Worm (Caenorhabditis elegans) whole organism, L4/young adult: ENCODE data around the gene M6.11.

ENCODE experiments used
- W03F9.2 ChIP-seq: fragments of 150-350 bp; optimal IDR thresholded peaks from 2 replicates; lab custom pipeline; 2014; ENCODE audit warnings: missing biosample characterization, missing genetic modification characterization
- him-1 ChIP-seq: sonication (generic microtip); optimal IDR thresholded peaks from 2 replicates; lab custom pipeline; 2016; ENCODE audit warnings: missing genotype, missing genetic modification reagents, missing genetic modification characterization, missing compliant biosample characterization

DNA sequence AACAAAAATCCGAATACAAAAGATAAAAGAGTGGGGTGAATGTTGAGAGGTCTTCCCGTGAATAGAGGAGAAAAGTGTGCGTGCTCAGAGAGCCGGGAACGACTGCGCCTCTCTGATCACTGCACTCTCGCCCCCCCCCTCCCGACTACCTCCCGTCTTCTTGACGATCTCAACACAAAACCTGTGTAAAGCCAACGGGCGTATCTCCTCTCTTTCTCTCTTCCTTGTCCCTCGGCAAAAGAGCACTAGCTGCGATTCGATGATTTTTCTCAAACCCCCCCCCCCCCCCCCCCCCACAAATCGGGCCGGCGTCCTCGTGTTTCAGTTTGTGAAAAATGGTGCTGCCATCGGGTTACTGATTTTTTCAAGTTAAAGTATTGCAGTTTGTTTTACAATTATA is 19.7 kb downstream of the M6.11 start:
- TF ChIP-seq him-1 (tag; lab: Kevin White, UChicago), result no peak
- TF ChIP-seq W03F9.2 (tag; lab: Kevin White, UChicago), result no peak
